Fruit fly (Drosophila melanogaster) whole organism, embryonic: ENCODE measurements around the gene CG15431.

ENCODE experiments used
- ATbp ChIP-seq: fragments of 200-800 bp; sonication (Bioruptor generic); optimal IDR thresholded peaks from 2 replicates; lab custom pipeline; 2017; ENCODE audit warnings: missing biosample characterization, mild to moderate bottlenecking, missing genetic modification characterization, missing genetic modification reagents
- Asciz ChIP-seq: fragments of 200-800 bp; sonication (Bioruptor generic); optimal IDR thresholded peaks from 2 replicates; lab custom pipeline; 2017; ENCODE audit warnings: missing biosample characterization, mild to moderate bottlenecking, missing genetic modification characterization, missing genetic modification reagents
- B-H1 ChIP-seq: fragments of 200-800 bp; sonication (Bioruptor generic); IDR thresholded peaks from 3 replicates; pipeline ENCODE4 v1.3.6; 2022; ENCODE audit warnings: missing biosample characterization, missing genetic modification characterization
- CG11456 ChIP-seq: fragments of 200-800 bp; sonication (Bioruptor generic); IDR thresholded peaks from 3 replicates; pipeline ENCODE4 v1.3.6; 2022; ENCODE audit warnings: missing biosample characterization, missing genetic modification characterization
- CG12299 ChIP-seq: fragments of 200-800 bp; sonication (Bioruptor generic); optimal IDR thresholded peaks from 2 replicates; lab custom pipeline; 2018; ENCODE audit warnings: missing biosample characterization, mild to moderate bottlenecking, missing genetic modification characterization
- CG13894 ChIP-seq: fragments of 200-800 bp; sonication (Bioruptor generic); optimal IDR thresholded peaks from 3 replicates; lab custom pipeline; 2018; ENCODE audit warnings: missing biosample characterization, mild to moderate bottlenecking, missing genetic modification characterization, moderate library complexity
- CG1529 ChIP-seq: fragments of 200-800 bp; sonication (Bioruptor generic); optimal IDR thresholded peaks from 3 replicates; lab custom pipeline; 2018; ENCODE audit warnings: missing biosample characterization, missing genetic modification characterization
- CG15479 ChIP-seq: fragments of 200-800 bp; sonication (Bioruptor generic); optimal IDR thresholded peaks from 3 replicates; lab custom pipeline; 2019; ENCODE audit warnings: missing biosample characterization, mild to moderate bottlenecking, missing genetic modification characterization, moderate library complexity
- CG1602 ChIP-seq: fragments of 200-800 bp; sonication (Bioruptor generic); optimal IDR thresholded peaks from 3 replicates; lab custom pipeline; 2016; ENCODE audit warnings: missing biosample characterization, missing genetic modification characterization
- CG17359 ChIP-seq: fragments of 200-800 bp; sonication (Bioruptor generic); optimal IDR thresholded peaks from 3 replicates; lab custom pipeline; 2018; ENCODE audit warnings: missing biosample characterization, mild to moderate bottlenecking, missing genetic modification characterization, moderate library complexity
- CG2120 ChIP-seq: fragments of 200-800 bp; sonication (Bioruptor generic); optimal IDR thresholded peaks from 3 replicates; lab custom pipeline; 2016; ENCODE audit warnings: missing biosample characterization, missing genetic modification characterization
- CG31388 ChIP-seq: fragments of 200-800 bp; sonication (Bioruptor generic); optimal IDR thresholded peaks from 2 replicates; lab custom pipeline; 2016; ENCODE audit warnings: missing biosample characterization, missing genetic modification characterization
- CG34224 ChIP-seq: fragments of 200-800 bp; sonication (Bioruptor generic); IDR thresholded peaks from 3 replicates; pipeline ENCODE4 v1.3.6; 2022; ENCODE audit warnings: missing biosample characterization, missing genetic modification characterization; ENCODE audit not compliant: partially characterized antibody
- CG3838 ChIP-seq: fragments of 200-800 bp; sonication (Bioruptor generic); optimal IDR thresholded peaks from 3 replicates; lab custom pipeline; 2016; ENCODE audit warnings: missing biosample characterization, missing genetic modification characterization
- CG3847 ChIP-seq: fragments of 200-800 bp; sonication (Bioruptor generic); IDR thresholded peaks from 2 replicates; pipeline ENCODE4 v1.3.6; 2022; ENCODE audit warnings: missing biosample characterization, missing genetic modification characterization
- CG7987 ChIP-seq: fragments of 200-800 bp; sonication (Bioruptor generic); optimal IDR thresholded peaks from 2 replicates; lab custom pipeline; 2018; ENCODE audit warnings: missing biosample characterization, mild to moderate bottlenecking, missing genetic modification characterization, moderate library complexity
- CG8359 ChIP-seq: fragments of 200-800 bp; sonication (Bioruptor generic); optimal IDR thresholded peaks from 2 replicates; lab custom pipeline; 2017; ENCODE audit warnings: missing biosample characterization, mild to moderate bottlenecking, missing genetic modification characterization, borderline replicate concordance
- CG8478 ChIP-seq: fragments of >200 bp; optimal IDR thresholded peaks from 2 replicates; lab custom pipeline; 2018
- CG8944 ChIP-seq: fragments of 200-800 bp; sonication (Bioruptor generic); optimal IDR thresholded peaks from 3 replicates; lab custom pipeline; 2016; ENCODE audit warnings: missing biosample characterization, missing genetic modification characterization
- CG9215 ChIP-seq: fragments of 200-800 bp; sonication (Bioruptor generic); IDR thresholded peaks from 2 replicates; pipeline ENCODE4 v1.3.6; 2022; ENCODE audit warnings: missing biosample characterization, missing genetic modification characterization
- CG9437 ChIP-seq: fragments of 200-800 bp; sonication (Bioruptor generic); optimal IDR thresholded peaks from 2 replicates; lab custom pipeline; 2018; ENCODE audit warnings: missing biosample characterization, mild to moderate bottlenecking, missing genetic modification characterization
- CG9932 ChIP-seq: fragments of 200-800 bp; sonication (Bioruptor generic); IDR thresholded peaks from 2 replicates; pipeline ENCODE4 v1.3.6; 2022; ENCODE audit warnings: missing biosample characterization, missing genetic modification characterization
- Chrac-16 ChIP-seq: fragments of 200-800 bp; sonication (Bioruptor generic); optimal IDR thresholded peaks from 3 replicates; lab custom pipeline; 2016; ENCODE audit warnings: missing biosample characterization, missing genetic modification characterization
- Dad ChIP-seq: fragments of 200-800 bp; sonication (Bioruptor generic); optimal IDR thresholded peaks from 3 replicates; lab custom pipeline; 2016; ENCODE audit warnings: missing biosample characterization, missing genetic modification characterization
- E2f2 ChIP-seq: fragments of 200-800 bp; sonication (Bioruptor generic); IDR thresholded peaks from 2 replicates; pipeline ENCODE4 v1.3.6; 2022; ENCODE audit warnings: missing biosample characterization, missing genetic modification characterization
- Hmr ChIP-seq: fragments of 200-800 bp; sonication (Bioruptor generic); optimal IDR thresholded peaks from 3 replicates; lab custom pipeline; 2017; ENCODE audit warnings: mild to moderate bottlenecking, missing biosample characterization, missing genetic modification reagents, missing genetic modification characterization
- Lhr ChIP-seq: fragments of 200-800 bp; sonication (Bioruptor generic); optimal IDR thresholded peaks from 3 replicates; lab custom pipeline; 2017; ENCODE audit warnings: mild to moderate bottlenecking, missing biosample characterization, missing genetic modification reagents, missing genetic modification characterization
- MESR4 ChIP-seq: fragments of 200-800 bp; sonication (Bioruptor generic); optimal IDR thresholded peaks from 2 replicates; lab custom pipeline; 2018; ENCODE audit warnings: missing biosample characterization, mild to moderate bottlenecking, missing genetic modification characterization, moderate library complexity
- Myb ChIP-seq: fragments of 200-800 bp; sonication (Bioruptor generic); optimal IDR thresholded peaks from 2 replicates; lab custom pipeline; 2016; ENCODE audit warnings: missing biosample characterization, missing genetic modification characterization
- NK7.1 ChIP-seq: fragments of 200-800 bp; sonication (Bioruptor generic); optimal IDR thresholded peaks from 3 replicates; lab custom pipeline; 2016; ENCODE audit warnings: missing biosample characterization, missing genetic modification characterization
- Neu2 ChIP-seq: fragments of 200-800 bp; sonication (Bioruptor generic); optimal IDR thresholded peaks from 3 replicates; lab custom pipeline; 2016; ENCODE audit warnings: missing biosample characterization, missing genetic modification characterization, borderline replicate concordance
- Spps ChIP-seq: fragments of 200-800 bp; sonication (Bioruptor generic); optimal IDR thresholded peaks from 2 replicates; lab custom pipeline; 2018; ENCODE audit warnings: missing biosample characterization, mild to moderate bottlenecking, missing genetic modification characterization
- amos ChIP-seq: fragments of 200-800 bp; sonication (Bioruptor generic); IDR thresholded peaks from 2 replicates; pipeline ENCODE4 v1.3.6; 2022; ENCODE audit warnings: missing biosample characterization, missing genetic modification characterization; ENCODE audit not compliant: partially characterized antibody
- ato ChIP-seq: fragments of 200-800 bp; sonication (Bioruptor generic); IDR thresholded peaks from 2 replicates; pipeline ENCODE4 v1.3.6; 2022; ENCODE audit warnings: missing biosample characterization, missing genetic modification characterization; ENCODE audit not compliant: partially characterized antibody
- dm ChIP-seq: fragments of 200-800 bp; sonication (Bioruptor generic); optimal IDR thresholded peaks from 3 replicates; lab custom pipeline; 2016; ENCODE audit warnings: missing biosample characterization, missing genetic modification characterization
- dmrt99B ChIP-seq: fragments of 200-800 bp; sonication (Bioruptor generic); optimal IDR thresholded peaks from 2 replicates; lab custom pipeline; 2018; ENCODE audit warnings: missing biosample characterization, mild to moderate bottlenecking, missing genetic modification characterization, moderate library complexity
- eve ChIP-seq, 2 experiments: fragments of >200 bp; optimal IDR thresholded peaks; 2 replicates each; lab custom pipeline; 2017; ENCODE audit warnings: missing biosample characterization in 2 of 2, missing genetic modification characterization in 2 of 2
- gcm2 ChIP-seq: fragments of 200-800 bp; sonication (Bioruptor generic); optimal IDR thresholded peaks from 2 replicates; lab custom pipeline; 2016; ENCODE audit warnings: missing biosample characterization, missing genetic modification characterization
- grau ChIP-seq: fragments of 200-800 bp; optimal IDR thresholded peaks from 3 replicates; lab custom pipeline; 2019; ENCODE audit warnings: missing biosample characterization, mild to moderate bottlenecking, missing genetic modification characterization, moderate library complexity
- hkb ChIP-seq, 2 experiments: fragments of 200-800 bp in 1 of 2; fragments of >200 bp in 1 of 2; sonication (Bioruptor generic) in 1 of 2; IDR thresholded peaks in 1 of 2; optimal IDR thresholded peaks in 1 of 2; 2 replicates each; pipeline versions ENCODE4 v1.3.6 to Lab custom; 2017 to 2022; ENCODE audit warnings: missing biosample characterization in 1 of 2, missing genetic modification characterization in 1 of 2
- jing ChIP-seq: fragments of 200-800 bp; sonication (Bioruptor generic); optimal IDR thresholded peaks from 2 replicates; lab custom pipeline; 2018; ENCODE audit warnings: missing biosample characterization, mild to moderate bottlenecking, missing genetic modification characterization
- kay ChIP-seq: fragments of 200-800 bp; sonication (Bioruptor generic); optimal IDR thresholded peaks from 2 replicates; lab custom pipeline; 2016; ENCODE audit warnings: missing biosample characterization, missing genetic modification characterization
- kni ChIP-seq: fragments of 200-800 bp; sonication (Bioruptor generic); optimal IDR thresholded peaks from 3 replicates; lab custom pipeline; 2017; ENCODE audit warnings: mild to moderate bottlenecking, missing biosample characterization, missing genetic modification reagents, missing genetic modification characterization
- mld ChIP-seq: fragments of 200-800 bp; sonication (Bioruptor generic); IDR thresholded peaks from 3 replicates; pipeline ENCODE4 v1.3.6; 2022; ENCODE audit warnings: missing biosample characterization, missing genetic modification characterization; ENCODE audit not compliant: partially characterized antibody
- repo ChIP-seq: fragments of 200-800 bp; sonication (Bioruptor generic); optimal IDR thresholded peaks from 2 replicates; lab custom pipeline; 2016; ENCODE audit warnings: missing biosample characterization, missing genetic modification characterization
- ro ChIP-seq: fragments of 200-800 bp; sonication (Bioruptor generic); IDR thresholded peaks from 2 replicates; pipeline ENCODE4 v1.3.6; 2022; ENCODE audit warnings: missing biosample characterization, missing genetic modification characterization
- schlank ChIP-seq: fragments of 200-800 bp; sonication (Bioruptor generic); optimal IDR thresholded peaks from 2 replicates; lab custom pipeline; 2018; ENCODE audit warnings: missing biosample characterization, mild to moderate bottlenecking, missing genetic modification characterization
- sna ChIP-seq: fragments of 200-800 bp; sonication (Bioruptor generic); IDR thresholded peaks from 2 replicates; pipeline ENCODE4 v1.3.6; 2022; ENCODE audit warnings: missing biosample characterization, missing genetic modification characterization; ENCODE audit not compliant: partially characterized antibody
- sr ChIP-seq: fragments of 200-800 bp; sonication (Bioruptor generic); IDR thresholded peaks from 3 replicates; pipeline ENCODE4 v1.3.6; 2022; ENCODE audit warnings: missing biosample characterization, missing genetic modification characterization
- tll ChIP-seq, 2 experiments: fragments of 200-800 bp in 1 of 2; fragments of >200 bp in 1 of 2; sonication (Bioruptor generic) in 1 of 2; optimal IDR thresholded peaks; 2 replicates each; lab custom pipeline; 2017 to 2019; ENCODE audit warnings: missing biosample characterization in 2 of 2, missing genetic modification characterization in 2 of 2, mild to moderate bottlenecking in 1 of 2, moderate library complexity in 1 of 2

The CG15431 gene

dm6 chr2L:4444457-4444856 is 3.4 kb upstream of the CG15431 start, which contains the start of the genes morgue and Elp3 (continued):
- TF ChIP-seq hkb (optimal IDR thresholded peaks at IDR 0.05; lab: Kevin White, UChicago) (no peak), hkb (GFP tag; IDR thresholded peaks at IDR 0.05; lab: Robert Waterston, UW) (0 out of 2 replicates have a peak, but pooled peaks have one; percentile 22), Chrac-16 (GFP tag; lab: Kevin White, UChicago) (no peak), CG31388 (no peak), CG3847 (GFP tag; lab: Robert Waterston, UW) (no peak), MESR4 (GFP tag; lab: Kevin White, UChicago) (peak; percentile 86), jing (GFP tag; lab: Kevin White, UChicago) (no peak), CG2120 (GFP tag; lab: Kevin White, UChicago) (no peak), CG8478 (lab: Kevin White, UChicago) (no peak), CG8359 (GFP tag; lab: Kevin White, UChicago) (no peak), CG8944 (GFP tag; lab: Kevin White, UChicago) (no peak), Myb (GFP tag; lab: Kevin White, UChicago) (peak; percentile 34), repo (GFP tag; lab: Kevin White, UChicago) (no peak), Neu2 (GFP tag; lab: Kevin White, UChicago) (no peak), CG12299 (no peak), Dad (GFP tag; lab: Kevin White, UChicago) (no peak), sna (GFP tag; lab: Robert Waterston, UW) (peak; percentile 68), E2f2 (GFP tag; lab: Robert Waterston, UW) (peak; percentile 39; the same call in 1 of the 2 replicates), amos (peak; percentile 68; the same call in 1 of the 2 replicates), schlank (no peak), CG17359 (tag; lab: Kevin White, UChicago) (no peak), gcm2 (no peak), CG9437 (GFP tag; lab: Kevin White, UChicago) (no peak), CG1529 (GFP tag; lab: Kevin White, UChicago) (no peak), CG9215 (GFP tag; lab: Robert Waterston, UW) (no peak), Hmr (GFP tag; lab: Kevin White, UChicago) (no peak), CG3838 (GFP tag; lab: Kevin White, UChicago) (no peak), tll (GFP tag; optimal IDR thresholded peaks at IDR 0.05; lab: Kevin White, UChicago) (no peak), CG13894 (tag; lab: Kevin White, UChicago) (no peak), kay (GFP tag; lab: Kevin White, UChicago) (no peak), ato (GFP tag; lab: Robert Waterston, UW) (peak; percentile 82), CG11456 (no peak), dmrt99B (tag; lab: Kevin White, UChicago) (no peak), CG1602 (GFP tag; lab: Kevin White, UChicago) (no peak), Lhr (no peak), mld (GFP tag; lab: Robert Waterston, UW) (peak; percentile 89), NK7.1 (GFP tag; lab: Kevin White, UChicago) (no peak), ATbp (GFP tag; lab: Kevin White, UChicago) (no peak), Spps (no peak), grau (tag; lab: Kevin White, UChicago) (peak; percentile 14), sr (no peak), CG34224 (GFP tag; lab: Robert Waterston, UW) (peak; percentile 78), CG7987 (no peak), kni (no peak), CG15479 (GFP tag; lab: Kevin White, UChicago) (no peak), Asciz (no peak), ro (GFP tag; lab: Robert Waterston, UW) (no peak), CG9932 (no peak), eve (GFP tag; optimal IDR thresholded peaks at IDR 0.05; lab: Kevin White, UChicago) (no peak), dm (GFP tag; lab: Kevin White, UChicago) (peak; percentile 89), B-H1 (GFP tag; lab: Robert Waterston, UW) (no peak)
